Worm (Caenorhabditis elegans) whole organism, young adult: Measurements from ENCODE around the gene let-2.
A peak's percentile ranks its signal among the peaks of the same experiment; 100 is the strongest.

ENCODE experiments used
- F57A8.1 ChIP-seq: fragments of 200-800 bp; sonication (Bioruptor generic); optimal IDR thresholded peaks from 2 replicates; lab custom pipeline; 2018; ENCODE audit warnings: mild to moderate bottlenecking, missing genetic modification characterization, moderate library complexity, missing compliant biosample characterization
- K12H6.12 ChIP-seq: fragments of 200-800 bp; sonication (Bioruptor generic); optimal IDR thresholded peaks from 2 replicates; lab custom pipeline; 2018; ENCODE audit warnings: mild to moderate bottlenecking, missing genetic modification characterization, missing compliant biosample characterization
- ama-1 ChIP-seq, 3 experiments: fragments of 150-350 bp in 1 of 3; sonication (generic microtip) in 2 of 3; optimal IDR thresholded peaks; 2 replicates each; lab custom pipeline; 2014 to 2018; ENCODE audit warnings: missing biosample characterization in 2 of 3, missing genetic modification characterization in 2 of 3, missing genetic modification reagents in 2 of 3
- bed-1 ChIP-seq: fragments of 200-800 bp; sonication (Bioruptor generic); IDR thresholded peaks from 2 replicates; pipeline ENCODE4 v1.3.6; 2022; ENCODE audit warnings: missing genetic modification reagents, missing genetic modification characterization, missing compliant biosample characterization
- egl-18 ChIP-seq: fragments of 200-800 bp; sonication (Bioruptor generic); IDR thresholded peaks from 2 replicates; pipeline ENCODE4 v1.3.6; 2022; ENCODE audit warnings: missing genetic modification reagents, missing genetic modification characterization, missing compliant biosample characterization
- egrh-3 ChIP-seq: fragments of 200-800 bp; sonication (Bioruptor generic); IDR thresholded peaks from 2 replicates; pipeline ENCODE4 v1.3.6; 2022; ENCODE audit warnings: missing genetic modification reagents, missing genetic modification characterization, missing compliant biosample characterization
- lag-1 ChIP-seq: fragments of 200-800 bp; sonication (Bioruptor generic); IDR thresholded peaks from 2 replicates; pipeline ENCODE4 v1.3.6; 2022; ENCODE audit warnings: missing genetic modification reagents, missing genetic modification characterization, missing compliant biosample characterization
- lin-26 ChIP-seq: fragments of 200-800 bp; sonication (Bioruptor generic); IDR thresholded peaks from 2 replicates; pipeline ENCODE4 v1.3.6; 2022; ENCODE audit warnings: missing genetic modification reagents, missing genetic modification characterization, missing compliant biosample characterization
- madf-8 ChIP-seq: fragments of 200-800 bp; sonication (Bioruptor generic); conservative IDR thresholded peaks from 2 replicates; pipeline ENCODE4 v1.3.6; 2022; ENCODE audit warnings: missing genetic modification reagents, missing genetic modification characterization, missing compliant biosample characterization
- somi-1 ChIP-seq: fragments of 200-800 bp; sonication (Bioruptor generic); optimal IDR thresholded peaks from 2 replicates; lab custom pipeline; 2018; ENCODE audit warnings: mild to moderate bottlenecking, missing genetic modification characterization, missing compliant biosample characterization
- unc-62 ChIP-seq: fragments of 150-350 bp; optimal IDR thresholded peaks from 2 replicates; lab custom pipeline; 2014; ENCODE audit warnings: missing biosample characterization, missing genetic modification reagents, missing genetic modification characterization

- TF ChIP-seq bed-1 (GFP tag; lab: Robert Waterston, UW) (no peak), ama-1 (optimal IDR thresholded peaks at IDR 0.05; lab: Kevin White, UChicago) (no peak), ama-1 (GFP tag; optimal IDR thresholded peaks at IDR 0.05; lab: Kevin White, UChicago) (no peak), lin-26 (GFP tag; lab: Robert Waterston, UW) (no peak), F57A8.1 (GFP tag; lab: Kevin White, UChicago) (no peak), somi-1 (no peak), egl-18 (no peak), unc-62 (GFP tag; lab: Kevin White, UChicago) (no peak), K12H6.12 (tag; lab: Kevin White, UChicago) (no peak), lag-1 (GFP tag; lab: Robert Waterston, UW) (no peak), madf-8 (no peak), egrh-3 (GFP tag; lab: Robert Waterston, UW) (peak; percentile 70; the same call in 1 of the 2 replicates)
These were observed 7.2 kb downstream of the let-2 start for ce11 chrX:16381908-16382307.
